Worm (Caenorhabditis elegans) whole organism, L3 larva: Measurements from ENCODE around the gene tor-2.

Experiments
- R02D3.7 ChIP-seq: fragments of 150-350 bp; optimal IDR thresholded peaks from 2 replicates; lab custom pipeline; 2014; ENCODE audit warnings: missing biosample characterization, missing genetic modification characterization
- ZK546.5 ChIP-seq: sonication (generic microtip); optimal IDR thresholded peaks from 2 replicates; lab custom pipeline; 2017; ENCODE audit warnings: missing biosample characterization, missing genetic modification characterization
- aly-2 ChIP-seq: fragments of 150-350 bp; optimal IDR thresholded peaks from 2 replicates; lab custom pipeline; 2014; ENCODE audit warnings: missing biosample characterization, missing genetic modification characterization
- ama-1 ChIP-seq: fragments of 150-350 bp; optimal IDR thresholded peaks from 2 replicates; lab custom pipeline; 2018
- ceh-16 ChIP-seq: sonication (generic microtip); optimal IDR thresholded peaks from 2 replicates; lab custom pipeline; 2017; ENCODE audit warnings: missing biosample characterization, missing genetic modification characterization
- ceh-28 ChIP-seq: fragments of 150-350 bp; optimal IDR thresholded peaks from 2 replicates; lab custom pipeline; 2014; ENCODE audit warnings: missing biosample characterization, missing genetic modification reagents, missing genetic modification characterization
- ceh-82 ChIP-seq: fragments of 150-350 bp; optimal IDR thresholded peaks from 2 replicates; lab custom pipeline; 2014; ENCODE audit warnings: missing biosample characterization, missing genetic modification characterization
- ceh-9 ChIP-seq: sonication (generic microtip); optimal IDR thresholded peaks from 2 replicates; lab custom pipeline; 2018; ENCODE audit warnings: missing biosample characterization, missing genetic modification characterization
- daf-12 ChIP-seq: fragments of 150-350 bp; optimal IDR thresholded peaks from 2 replicates; lab custom pipeline; 2014; ENCODE audit warnings: missing biosample characterization, missing genetic modification reagents, missing genetic modification characterization
- egl-27 ChIP-seq: sonication (generic microtip); optimal IDR thresholded peaks from 4 replicates; lab custom pipeline; 2017; ENCODE audit warnings: missing biosample characterization, missing genetic modification reagents, missing genetic modification characterization
- egl-5 ChIP-seq: fragments of 150-350 bp; optimal IDR thresholded peaks from 2 replicates; lab custom pipeline; 2017; ENCODE audit warnings: missing biosample characterization, missing genetic modification reagents, missing genetic modification characterization, inconsistent platforms
- elt-1 ChIP-seq: fragments of 150-350 bp; optimal IDR thresholded peaks from 2 replicates; lab custom pipeline; 2014; ENCODE audit warnings: missing biosample characterization, missing genetic modification characterization
- elt-2 ChIP-seq: sonication (generic microtip); optimal IDR thresholded peaks from 2 replicates; lab custom pipeline; 2016; ENCODE audit warnings: missing genetic modification reagents, mild to moderate bottlenecking, missing genetic modification characterization, missing compliant biosample characterization
- elt-3 ChIP-seq, 3 experiments: fragments of 150-350 bp in 1 of 3; sonication (generic microtip) in 2 of 3; optimal IDR thresholded peaks; 2 replicates in 2 of 3; 4 replicates in 1 of 3; lab custom pipeline; 2014 to 2017; ENCODE audit warnings: missing biosample characterization in 3 of 3, missing genetic modification characterization in 3 of 3
- eor-1 ChIP-seq, 2 experiments: fragments of 150-350 bp; optimal IDR thresholded peaks; 2 replicates each; lab custom pipeline; 2014 to 2018; ENCODE audit warnings: missing biosample characterization in 2 of 2, missing genetic modification characterization in 2 of 2
- fkh-10 ChIP-seq: sonication (generic microtip); optimal IDR thresholded peaks from 2 replicates; lab custom pipeline; 2017; ENCODE audit warnings: missing biosample characterization, missing genetic modification reagents, missing genetic modification characterization
- fkh-2 ChIP-seq: fragments of 150-350 bp; optimal IDR thresholded peaks from 2 replicates; lab custom pipeline; 2014; ENCODE audit warnings: missing biosample characterization, missing genetic modification reagents, missing genetic modification characterization
- fos-1 ChIP-seq: fragments of 150-350 bp; optimal IDR thresholded peaks from 2 replicates; lab custom pipeline; 2014; ENCODE audit warnings: missing biosample characterization, missing genetic modification characterization
- hmg-11 ChIP-seq: sonication (generic microtip); optimal IDR thresholded peaks from 2 replicates; lab custom pipeline; 2016; ENCODE audit warnings: missing genetic modification characterization, missing compliant biosample characterization
- jun-1 ChIP-seq: fragments of 150-350 bp; optimal IDR thresholded peaks from 2 replicates; lab custom pipeline; 2014; ENCODE audit warnings: missing biosample characterization, missing genetic modification reagents, missing genetic modification characterization
- lin-15B ChIP-seq: fragments of 150-350 bp; optimal IDR thresholded peaks from 2 replicates; lab custom pipeline; 2014; ENCODE audit warnings: missing biosample characterization, missing genetic modification characterization
- lin-39 ChIP-seq: fragments of 150-350 bp; optimal IDR thresholded peaks from 2 replicates; lab custom pipeline; 2018; ENCODE audit warnings: missing biosample characterization, missing genetic modification reagents, missing genetic modification characterization
- lsy-12 ChIP-seq: sonication (generic microtip); optimal IDR thresholded peaks from 2 replicates; lab custom pipeline; 2016; ENCODE audit warnings: mild to moderate bottlenecking, missing genetic modification characterization, missing compliant biosample characterization
- mdl-1 ChIP-seq: fragments of 150-350 bp; optimal IDR thresholded peaks from 2 replicates; lab custom pipeline; 2014; ENCODE audit warnings: missing biosample characterization, missing genetic modification characterization
- mml-1 ChIP-seq: fragments of 150-350 bp; sonication (generic microtip); optimal IDR thresholded peaks from 3 replicates; lab custom pipeline; 2014; ENCODE audit warnings: missing biosample characterization, missing genetic modification characterization
- nfya-1 ChIP-seq: sonication (generic microtip); optimal IDR thresholded peaks from 2 replicates; lab custom pipeline; 2017; ENCODE audit warnings: missing genetic modification characterization, mild to moderate bottlenecking, missing compliant biosample characterization, antibody characterized with exemption, moderate library complexity; ENCODE audit not compliant: insufficient read depth
- nhr-11 ChIP-seq: fragments of 150-350 bp; optimal IDR thresholded peaks from 2 replicates; lab custom pipeline; 2014; ENCODE audit warnings: missing biosample characterization, missing genetic modification characterization
- nhr-12 ChIP-seq: fragments of 150-350 bp; optimal IDR thresholded peaks from 2 replicates; lab custom pipeline; 2014; ENCODE audit warnings: missing biosample characterization, missing genetic modification characterization
- nhr-23 ChIP-seq: fragments of 150-350 bp; optimal IDR thresholded peaks from 2 replicates; lab custom pipeline; 2014; ENCODE audit warnings: missing biosample characterization, missing genetic modification reagents, missing genetic modification characterization
- nhr-237 ChIP-seq: fragments of 150-350 bp; optimal IDR thresholded peaks from 2 replicates; lab custom pipeline; 2014; ENCODE audit warnings: missing biosample characterization, missing genetic modification characterization
- nhr-25 ChIP-seq: sonication (generic microtip); optimal IDR thresholded peaks from 2 replicates; lab custom pipeline; 2017; ENCODE audit warnings: missing biosample characterization, missing genetic modification characterization
- nhr-28 ChIP-seq: fragments of 150-350 bp; optimal IDR thresholded peaks from 2 replicates; lab custom pipeline; 2014; ENCODE audit warnings: missing biosample characterization, missing genetic modification characterization
- nhr-43 ChIP-seq: sonication (generic microtip); optimal IDR thresholded peaks from 2 replicates; lab custom pipeline; 2016; ENCODE audit warnings: mild to moderate bottlenecking, missing genetic modification characterization, missing compliant biosample characterization; ENCODE audit not compliant: poor library complexity, severe bottlenecking
- nhr-67 ChIP-seq: fragments of 150-350 bp; optimal IDR thresholded peaks from 2 replicates; lab custom pipeline; 2014; ENCODE audit warnings: missing biosample characterization, missing genetic modification characterization
- nhr-76 ChIP-seq: fragments of 150-350 bp; sonication (generic microtip); optimal IDR thresholded peaks from 5 replicates; lab custom pipeline; 2014; ENCODE audit warnings: missing biosample characterization, missing genetic modification characterization
- nhr-77 ChIP-seq: fragments of 150-350 bp; optimal IDR thresholded peaks from 2 replicates; lab custom pipeline; 2014; ENCODE audit warnings: missing biosample characterization, missing genetic modification characterization
- pha-4 ChIP-seq: fragments of 150-350 bp; optimal IDR thresholded peaks from 2 replicates; lab custom pipeline; 2014; ENCODE audit warnings: missing biosample characterization, missing genetic modification reagents, missing genetic modification characterization
- pqm-1 ChIP-seq: fragments of 150-350 bp; optimal IDR thresholded peaks from 2 replicates; lab custom pipeline; 2017; ENCODE audit warnings: missing biosample characterization, missing genetic modification characterization, inconsistent platforms
- sea-2 ChIP-seq: fragments of 150-350 bp; sonication (generic microtip); optimal IDR thresholded peaks from 4 replicates; lab custom pipeline; 2014; ENCODE audit warnings: missing biosample characterization, missing genetic modification reagents, missing genetic modification characterization
- skn-1 ChIP-seq: fragments of 150-350 bp; optimal IDR thresholded peaks from 2 replicates; lab custom pipeline; 2014; ENCODE audit warnings: missing biosample characterization, missing genetic modification characterization
- snpc-4 ChIP-seq: fragments of 150-350 bp; optimal IDR thresholded peaks from 2 replicates; lab custom pipeline; 2014; ENCODE audit warnings: missing biosample characterization, missing genetic modification characterization
- tbx-2 ChIP-seq: sonication (generic microtip); optimal IDR thresholded peaks from 2 replicates; lab custom pipeline; 2016; ENCODE audit warnings: mild to moderate bottlenecking, missing genetic modification characterization, missing compliant biosample characterization
- unc-39 ChIP-seq: sonication (generic microtip); optimal IDR thresholded peaks from 4 replicates; lab custom pipeline; 2017; ENCODE audit warnings: missing biosample characterization, missing genetic modification characterization
- unc-62 ChIP-seq: fragments of 150-350 bp; sonication (generic microtip); optimal IDR thresholded peaks from 4 replicates; lab custom pipeline; 2014; ENCODE audit warnings: missing biosample characterization, missing genetic modification reagents, missing genetic modification characterization
- zag-1 ChIP-seq: fragments of 150-350 bp; optimal IDR thresholded peaks from 2 replicates; lab custom pipeline; 2014; ENCODE audit warnings: missing biosample characterization, missing genetic modification characterization
- ztf-11 ChIP-seq: fragments of 150-350 bp; optimal IDR thresholded peaks from 2 replicates; lab custom pipeline; 2014; ENCODE audit warnings: missing biosample characterization, missing genetic modification characterization
- ztf-4 ChIP-seq: fragments of 150-350 bp; optimal IDR thresholded peaks from 2 replicates; lab custom pipeline; 2014; ENCODE audit warnings: missing biosample characterization, missing genetic modification characterization

Gene tor-2

ce11 chrIV:13984041-13984440, at the start of gene tor-2:
Gene tor-2, minus strand, starts transcription at chrIV:13984141.
- TF ChIP-seq ceh-9 = no peak
- TF ChIP-seq lin-15B (tag; lab: Kevin White, UChicago) = no peak
- no peak for TF ChIP-seq elt-1 (tag; lab: Kevin White, UChicago)
- no peak for TF ChIP-seq nhr-77 (tag; lab: Kevin White, UChicago)
- TF ChIP-seq fos-1 (tag; lab: Kevin White, UChicago) = no peak
- no peak for TF ChIP-seq egl-5
- no peak for TF ChIP-seq nhr-237 (tag; lab: Kevin White, UChicago)
- no peak for TF ChIP-seq nhr-43 (tag; lab: Kevin White, UChicago)
- TF ChIP-seq lin-39 (tag; lab: Kevin White, UChicago) = no peak
- no peak for TF ChIP-seq jun-1 (tag; lab: Kevin White, UChicago)
- TF ChIP-seq hmg-11 (tag; lab: Kevin White, UChicago) = no peak

ce11 chrIV:14033502-14033751, 49.5 kb upstream of the tor-2 start:
- TF ChIP-seq elt-2 (tag; lab: Kevin White, UChicago) = peak; percentile 71
- TF ChIP-seq sea-2 = peak; percentile 13
- TF ChIP-seq ceh-82 (tag; lab: Kevin White, UChicago) = no peak
- no peak for TF ChIP-seq tbx-2
- TF ChIP-seq eor-1 (tag; optimal IDR thresholded peaks at IDR 0.05; lab: Kevin White, UChicago) = no peak
- TF ChIP-seq nhr-237 (tag; lab: Kevin White, UChicago) = no peak
- TF ChIP-seq skn-1 (tag; lab: Kevin White, UChicago) = no peak
- no peak for TF ChIP-seq jun-1 (tag; lab: Kevin White, UChicago)
- no peak for TF ChIP-seq zag-1
- TF ChIP-seq mml-1 (tag; lab: Kevin White, UChicago) = no peak
- TF ChIP-seq fkh-2 (tag; lab: Kevin White, UChicago) = peak; percentile 83
- TF ChIP-seq pqm-1 = no peak
- no peak for TF ChIP-seq egl-5
- no peak for TF ChIP-seq R02D3.7
- TF ChIP-seq fos-1 (tag; lab: Kevin White, UChicago) = no peak
- no peak for TF ChIP-seq unc-62 (GFP tag; lab: Kevin White, UChicago)
- TF ChIP-seq nhr-76 (tag; lab: Kevin White, UChicago) = no peak
- no peak for TF ChIP-seq ZK546.5 (tag; lab: Kevin White, UChicago)
- TF ChIP-seq ceh-9 = no peak
- TF ChIP-seq nhr-43 (tag; lab: Kevin White, UChicago) = no peak
- no peak for TF ChIP-seq lsy-12 (tag; lab: Kevin White, UChicago)
- no peak for TF ChIP-seq ztf-11 (tag; lab: Kevin White, UChicago)
- no peak for TF ChIP-seq elt-3 (tag; optimal IDR thresholded peaks at IDR 0.05; lab: Kevin White, UChicago)
- no peak for TF ChIP-seq fkh-10 (GFP tag; lab: Kevin White, UChicago)
- no peak for TF ChIP-seq nhr-11
- no peak for TF ChIP-seq nhr-67 (tag; lab: Kevin White, UChicago)
- TF ChIP-seq pha-4 (tag; lab: Kevin White, UChicago) = no peak
- peak; percentile 38 for TF ChIP-seq nhr-25 (tag; lab: Kevin White, UChicago)
- TF ChIP-seq mdl-1 (tag; lab: Kevin White, UChicago) = no peak
- no peak for TF ChIP-seq egl-27 (tag; lab: Kevin White, UChicago)
- no peak for TF ChIP-seq ztf-4 (tag; lab: Kevin White, UChicago)
- no peak for TF ChIP-seq unc-39 (tag; lab: Kevin White, UChicago)
- no peak for TF ChIP-seq nfya-1 (tag; lab: Kevin White, UChicago)
- no peak for TF ChIP-seq ceh-16 (tag; lab: Kevin White, UChicago)
- no peak for TF ChIP-seq aly-2 (tag; lab: Kevin White, UChicago)
- TF ChIP-seq nhr-28 (tag; lab: Kevin White, UChicago) = no peak
- no peak for TF ChIP-seq nhr-23 (tag; lab: Kevin White, UChicago)
- no peak for TF ChIP-seq lin-15B (tag; lab: Kevin White, UChicago)
- no peak for TF ChIP-seq nhr-77 (tag; lab: Kevin White, UChicago)
- peak; percentile 78 for TF ChIP-seq hmg-11 (tag; lab: Kevin White, UChicago)
- no peak for TF ChIP-seq lin-39 (tag; lab: Kevin White, UChicago)
- no peak for TF ChIP-seq elt-1 (tag; lab: Kevin White, UChicago)
- peak; percentile 61 for TF ChIP-seq snpc-4
- TF ChIP-seq ama-1 (lab: Kevin White, UChicago) = no peak
- no peak for TF ChIP-seq ceh-28 (tag; lab: Kevin White, UChicago)
- TF ChIP-seq daf-12 (tag; lab: Kevin White, UChicago) = no peak
- TF ChIP-seq nhr-12 (tag; lab: Kevin White, UChicago) = no peak
